Worm (Caenorhabditis elegans) whole organism, dauer: Measurements from ENCODE around the gene frpr-18.

ENCODE experiments used
- unc-62 ChIP-seq: sonication (generic microtip); optimal IDR thresholded peaks from 2 replicates; lab custom pipeline; 2017; ENCODE audit warnings: missing biosample characterization, missing genetic modification reagents, missing genetic modification characterization

The frpr-18 gene

ce11 chrV:6876763-6877515, 6.8 kb downstream of the frpr-18 start:
- TF ChIP-seq unc-62: no peak

DNA sequence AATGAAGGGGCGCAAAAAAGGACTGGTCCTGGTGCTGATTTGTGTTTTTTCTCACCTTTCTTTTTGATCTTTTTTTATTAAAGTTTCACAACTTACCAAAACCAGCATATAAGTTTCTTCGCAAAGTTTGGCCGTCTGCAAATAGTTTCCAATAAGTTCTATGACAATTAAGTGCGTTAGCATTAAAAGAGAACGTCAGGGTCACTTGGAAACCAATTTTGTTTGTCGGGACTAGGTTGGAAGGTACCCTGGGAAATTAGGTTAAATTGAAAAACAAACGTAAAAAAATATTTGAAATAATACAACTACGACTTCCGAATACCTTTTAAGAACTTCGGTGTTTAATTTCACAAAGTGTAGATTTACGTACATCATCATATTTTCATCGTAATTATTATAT, 8.5 kb downstream of the frpr-18 start:
- TF ChIP-seq unc-62: no peak

DNA sequence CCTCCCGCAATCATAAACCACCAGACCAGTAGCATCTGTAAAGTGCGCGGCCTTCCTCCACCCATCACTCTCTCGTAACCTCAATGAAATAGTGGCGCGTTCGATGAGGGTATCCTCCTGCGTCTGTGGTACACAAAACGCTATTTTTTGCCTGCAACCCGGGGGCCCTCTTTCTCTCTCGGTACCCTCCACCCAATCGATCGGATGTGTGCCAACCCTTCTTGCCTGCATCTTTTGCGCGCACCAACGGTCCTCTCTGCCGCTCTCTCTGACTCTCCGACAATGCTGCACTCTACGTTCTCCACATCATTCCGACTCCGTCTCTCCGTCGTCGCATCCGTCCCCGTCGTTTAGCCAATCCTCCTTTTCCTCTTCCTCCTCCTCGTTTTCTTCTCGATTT, 9.4 kb downstream of the frpr-18 start:
- TF ChIP-seq unc-62: no peak

ce11 chrV:6880623-6881022, 10.5 kb downstream of the frpr-18 start:
- TF ChIP-seq unc-62: no peak

DNA sequence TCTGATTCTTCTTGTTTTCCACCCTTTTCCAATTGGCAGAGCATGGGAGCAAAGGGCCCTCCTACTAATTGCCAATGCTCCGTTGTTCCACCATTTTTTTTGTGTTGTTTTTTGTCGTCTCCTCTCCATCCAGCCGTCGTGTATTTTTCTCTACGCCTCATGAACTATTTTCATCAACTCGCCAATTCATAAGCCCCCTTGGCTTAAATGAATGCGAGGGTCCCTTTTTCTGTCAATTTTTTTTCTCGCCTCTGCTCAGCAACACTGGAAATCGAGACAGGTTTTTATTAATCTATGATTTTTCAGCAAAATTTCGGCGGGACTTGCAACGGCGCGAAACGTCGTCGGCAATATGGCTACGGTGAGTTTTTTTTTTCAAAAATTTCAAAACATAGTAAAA, 10.9 kb downstream of the frpr-18 start, which contains the start of gene unc-70:
TSS of gene unc-70 (plus strand) at position 301 of the 400 bp plus-strand sequence.
- no peak for TF ChIP-seq unc-62

- TF ChIP-seq unc-62: no peak
Observed at ce11 chrV:6881735-6882134, 11.6 kb downstream of the frpr-18 start.

ce11 chrV:6882452-6882939, 12.4 kb downstream of the frpr-18 start:
- no peak for TF ChIP-seq unc-62

ce11 chrV:6885070-6885469, 15.0 kb downstream of the frpr-18 start:
- TF ChIP-seq unc-62: no peak

- no peak for TF ChIP-seq unc-62
Observed at ce11 chrV:6888828-6889227, 18.7 kb downstream of the frpr-18 start.

DNA sequence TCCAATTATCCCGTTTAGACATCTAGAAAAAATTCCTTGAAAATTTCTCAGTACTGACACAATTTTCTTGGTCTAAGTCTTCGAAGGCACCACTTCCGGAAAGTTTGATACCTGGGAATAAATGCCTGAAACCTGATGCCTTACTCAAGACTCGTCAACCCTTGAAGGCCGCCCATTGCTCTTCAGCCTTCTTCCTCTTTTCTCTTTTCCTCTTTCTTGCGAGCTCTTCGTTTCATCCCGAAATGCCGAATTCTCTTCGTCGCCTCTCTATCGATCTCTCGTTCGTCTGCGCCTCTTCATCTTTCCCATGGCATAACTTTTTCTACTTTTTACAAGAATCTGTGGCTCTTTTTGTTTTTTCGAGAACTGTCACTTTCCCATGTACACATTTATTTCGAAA, 23.6 kb downstream of the frpr-18 start:
- TF ChIP-seq unc-62: no peak

ce11 chrV:6894778-6895177, 24.7 kb downstream of the frpr-18 start, which contains the start of gene K11C4.2:
Gene K11C4.2, plus strand, starts transcription at chrV:6895078.
- no peak for TF ChIP-seq unc-62

ce11 chrV:6896700-6897099, 26.6 kb downstream of the frpr-18 start, which contains the start of gene K11C4.1:
Gene K11C4.1, plus strand, starts transcription at chrV:6897000.
- TF ChIP-seq unc-62: no peak

- no peak for TF ChIP-seq unc-62
Observed at ce11 chrV:6900173-6900638, 30.1 kb downstream of the frpr-18 start, which contains the start of gene odc-1. Gene odc-1, minus strand, starts transcription at chrV:6900223.

ce11 chrV:6900814-6901592, 30.9 kb downstream of the frpr-18 start:
- no peak for TF ChIP-seq unc-62

ce11 chrV:6901943-6902549, 31.9 kb downstream of the frpr-18 start:
- TF ChIP-seq unc-62: no peak

- no peak for TF ChIP-seq unc-62
Observed at ce11 chrV:6906435-6906834, 36.3 kb downstream of the frpr-18 start.

DNA sequence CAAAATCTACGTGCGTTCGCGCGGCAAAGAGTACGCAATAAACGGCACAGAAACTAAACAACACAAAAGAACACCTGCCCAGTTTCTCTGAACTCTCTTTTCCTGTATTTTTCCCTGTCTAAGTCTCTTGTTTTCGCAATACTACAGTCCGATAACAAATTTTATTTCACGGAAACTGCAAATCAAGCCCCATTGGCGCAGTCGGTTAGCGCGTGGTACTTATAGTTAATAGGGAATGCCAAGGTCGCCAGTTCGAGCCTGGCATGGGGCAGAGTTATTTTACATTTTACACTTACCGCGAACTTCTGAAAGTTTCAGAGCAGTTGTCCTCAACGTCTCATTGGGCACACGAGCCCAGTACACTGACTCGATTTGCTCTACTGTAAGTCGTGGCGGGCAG, 47.2 kb downstream of the frpr-18 start:
- no peak for TF ChIP-seq unc-62
